Worm (Caenorhabditis elegans) whole organism, young adult: ENCODE measurements around the gene fbxb-107.

Experiments
- B0019.2 ChIP-seq: fragments of 200-800 bp; sonication (Bioruptor generic); conservative IDR thresholded peaks from 2 replicates; pipeline ENCODE4 v1.3.6; 2022; ENCODE audit warnings: missing genetic modification reagents, missing genetic modification characterization, missing compliant biosample characterization
- F23B12.7 ChIP-seq: sonication (generic microtip); optimal IDR thresholded peaks from 2 replicates; lab custom pipeline; 2017; ENCODE audit warnings: missing genetic modification characterization, mild to moderate bottlenecking, missing compliant biosample characterization, antibody characterized with exemption, moderate library complexity; ENCODE audit not compliant: insufficient read depth
- F57C9.4 ChIP-seq: sonication (generic microtip); optimal IDR thresholded peaks from 2 replicates; lab custom pipeline; 2017; ENCODE audit warnings: mild to moderate bottlenecking, missing genetic modification characterization, missing compliant biosample characterization
- K12H6.12 ChIP-seq: fragments of 200-800 bp; sonication (Bioruptor generic); optimal IDR thresholded peaks from 2 replicates; lab custom pipeline; 2018; ENCODE audit warnings: mild to moderate bottlenecking, missing genetic modification characterization, missing compliant biosample characterization
- T26A5.8 ChIP-seq: sonication (generic microtip); optimal IDR thresholded peaks from 2 replicates; lab custom pipeline; 2016; ENCODE audit warnings: missing genetic modification characterization, missing compliant biosample characterization
- Y53G8AR.9 ChIP-seq: fragments of 200-800 bp; sonication (Bioruptor generic); conservative IDR thresholded peaks from 2 replicates; pipeline ENCODE4 v1.3.6; 2022; ENCODE audit warnings: missing genetic modification reagents, missing genetic modification characterization, missing compliant biosample characterization
- Y56A3A.18 ChIP-seq: fragments of 200-800 bp; sonication (Bioruptor generic); IDR thresholded peaks from 2 replicates; pipeline ENCODE4 v1.3.6; 2022; ENCODE audit warnings: missing genetic modification reagents, missing genetic modification characterization, missing compliant biosample characterization
- bed-2 ChIP-seq: fragments of 200-800 bp; sonication (Bioruptor generic); IDR thresholded peaks from 2 replicates; pipeline ENCODE4 v1.3.6; 2022; ENCODE audit warnings: missing genetic modification reagents, missing genetic modification characterization, missing compliant biosample characterization
- ccch-3 ChIP-seq: fragments of 200-800 bp; sonication (Bioruptor generic); optimal IDR thresholded peaks from 2 replicates; lab custom pipeline; 2018; ENCODE audit warnings: mild to moderate bottlenecking, missing genetic modification characterization, missing compliant biosample characterization
- cebp-1 ChIP-seq, 2 experiments: fragments of 200-800 bp in 1 of 2; sonication (Bioruptor generic) in 1 of 2; sonication (generic microtip) in 1 of 2; IDR thresholded peaks in 1 of 2; optimal IDR thresholded peaks in 1 of 2; 2 replicates each; pipeline versions ENCODE4 v1.3.6 to Lab custom; 2017 to 2022; ENCODE audit warnings: missing compliant biosample characterization in 2 of 2, missing genetic modification characterization in 2 of 2, mild to moderate bottlenecking in 1 of 2, missing genetic modification reagents in 1 of 2, moderate library complexity in 1 of 2
- cebp-2 ChIP-seq: fragments of 200-800 bp; sonication (Bioruptor generic); IDR thresholded peaks from 2 replicates; pipeline ENCODE4 v1.3.6; 2022; ENCODE audit warnings: missing genetic modification characterization, missing compliant biosample characterization
- ceh-100 ChIP-seq: fragments of 200-800 bp; sonication (Bioruptor generic); IDR thresholded peaks from 2 replicates; pipeline ENCODE4 v1.3.6; 2022; ENCODE audit warnings: missing genetic modification reagents, missing genetic modification characterization, missing compliant biosample characterization
- ceh-27 ChIP-seq: fragments of 200-800 bp; sonication (Bioruptor generic); optimal IDR thresholded peaks from 2 replicates; lab custom pipeline; 2018; ENCODE audit warnings: mild to moderate bottlenecking, missing genetic modification characterization, moderate library complexity, missing compliant biosample characterization
- ceh-40 ChIP-seq: fragments of 200-800 bp; sonication (Bioruptor generic); IDR thresholded peaks from 2 replicates; pipeline ENCODE4 v1.3.6; 2022; ENCODE audit warnings: missing genetic modification characterization, missing compliant biosample characterization
- ceh-58 ChIP-seq: fragments of 200-800 bp; sonication (Bioruptor generic); IDR thresholded peaks from 2 replicates; pipeline ENCODE4 v1.3.6; 2022; ENCODE audit warnings: missing genetic modification characterization, missing compliant biosample characterization
- dox-1 ChIP-seq: fragments of 200-800 bp; sonication (Bioruptor generic); IDR thresholded peaks from 2 replicates; pipeline ENCODE4 v1.3.6; 2022; ENCODE audit warnings: missing genetic modification reagents, missing genetic modification characterization, missing compliant biosample characterization
- dpl-1 ChIP-seq: fragments of 150-350 bp; optimal IDR thresholded peaks from 2 replicates; lab custom pipeline; 2014; ENCODE audit warnings: missing biosample characterization, missing genetic modification reagents, missing genetic modification characterization
- hlh-12 ChIP-seq: sonication (generic microtip); optimal IDR thresholded peaks from 2 replicates; lab custom pipeline; 2016; ENCODE audit warnings: missing genetic modification characterization, missing compliant biosample characterization
- hmg-1.2 ChIP-seq: fragments of 200-800 bp; sonication (Bioruptor generic); IDR thresholded peaks from 2 replicates; pipeline ENCODE4 v1.3.6; 2022; ENCODE audit warnings: missing genetic modification reagents, missing genetic modification characterization, missing compliant biosample characterization
- hrde-1 ChIP-seq: sonication (generic microtip); optimal IDR thresholded peaks from 2 replicates; lab custom pipeline; 2016; ENCODE audit warnings: missing genetic modification characterization, mild to moderate bottlenecking, missing compliant biosample characterization, moderate library complexity, missing genotype, missing genetic modification reagents, borderline replicate concordance
- hsf-1 ChIP-seq: fragments of 200-800 bp; sonication (Bioruptor generic); IDR thresholded peaks from 2 replicates; pipeline ENCODE4 v1.3.6; 2022; ENCODE audit warnings: missing genetic modification reagents, missing genetic modification characterization, missing compliant biosample characterization
- let-526 ChIP-seq: fragments of 200-800 bp; sonication (Bioruptor generic); IDR thresholded peaks from 2 replicates; pipeline ENCODE4 v1.3.6; 2022; ENCODE audit warnings: missing genetic modification reagents, missing genetic modification characterization, missing compliant biosample characterization
- lir-1 ChIP-seq: fragments of 200-800 bp; sonication (Bioruptor generic); conservative IDR thresholded peaks from 2 replicates; pipeline ENCODE4 v1.3.6; 2022; ENCODE audit warnings: missing genetic modification reagents, missing genetic modification characterization, missing compliant biosample characterization
- lsy-27 ChIP-seq: sonication (generic microtip); optimal IDR thresholded peaks from 2 replicates; lab custom pipeline; 2017; ENCODE audit warnings: missing genetic modification characterization, mild to moderate bottlenecking, missing compliant biosample characterization, antibody characterized with exemption, missing genotype, borderline replicate concordance; ENCODE audit not compliant: insufficient read depth
- madf-10 ChIP-seq: sonication (generic microtip); optimal IDR thresholded peaks from 2 replicates; lab custom pipeline; 2016; ENCODE audit warnings: mild to moderate bottlenecking, missing genetic modification characterization, missing compliant biosample characterization
- mcd-1 ChIP-seq: fragments of 200-800 bp; sonication (Bioruptor generic); IDR thresholded peaks from 2 replicates; pipeline ENCODE4 v1.3.6; 2022; ENCODE audit warnings: missing genetic modification reagents, missing genetic modification characterization, missing compliant biosample characterization
- nfya-2 ChIP-seq: fragments of 200-800 bp; sonication (Bioruptor generic); IDR thresholded peaks from 2 replicates; pipeline ENCODE4 v1.3.6; 2022; ENCODE audit warnings: missing genetic modification reagents, missing genetic modification characterization, missing compliant biosample characterization
- nhr-80 ChIP-seq: sonication (generic microtip); optimal IDR thresholded peaks from 2 replicates; lab custom pipeline; 2016; ENCODE audit warnings: missing genetic modification characterization, missing compliant biosample characterization
- repo-1 ChIP-seq: sonication (generic microtip); optimal IDR thresholded peaks from 2 replicates; lab custom pipeline; 2017; ENCODE audit warnings: mild to moderate bottlenecking, missing genetic modification characterization, missing compliant biosample characterization
- snpc-1.3 ChIP-seq: sonication (generic microtip); optimal IDR thresholded peaks from 2 replicates; lab custom pipeline; 2017; ENCODE audit warnings: missing genetic modification characterization, mild to moderate bottlenecking, missing compliant biosample characterization, antibody characterized with exemption, moderate library complexity, missing genotype, missing genetic modification reagents; ENCODE audit not compliant: insufficient read depth
- somi-1 ChIP-seq: fragments of 200-800 bp; sonication (Bioruptor generic); optimal IDR thresholded peaks from 2 replicates; lab custom pipeline; 2018; ENCODE audit warnings: mild to moderate bottlenecking, missing genetic modification characterization, missing compliant biosample characterization
- tlf-1 ChIP-seq: fragments of 200-800 bp; sonication (Bioruptor generic); optimal IDR thresholded peaks from 2 replicates; lab custom pipeline; 2018; ENCODE audit warnings: mild to moderate bottlenecking, missing genetic modification characterization, missing compliant biosample characterization
- zfh-2 ChIP-seq: fragments of 200-800 bp; sonication (Bioruptor generic); conservative IDR thresholded peaks from 2 replicates; pipeline ENCODE4 v1.3.6; 2022; ENCODE audit warnings: missing genetic modification reagents, missing genetic modification characterization, missing compliant biosample characterization
- zim-3 ChIP-seq: sonication (generic microtip); optimal IDR thresholded peaks from 2 replicates; lab custom pipeline; 2017; ENCODE audit warnings: mild to moderate bottlenecking, missing genetic modification characterization, moderate library complexity, missing compliant biosample characterization
- ztf-18 ChIP-seq: sonication (generic microtip); optimal IDR thresholded peaks from 2 replicates; lab custom pipeline; 2016; ENCODE audit warnings: missing genotype, mild to moderate bottlenecking, missing genetic modification characterization, missing compliant biosample characterization

fbxb-107 gene

ce11 chrII:2801764-2802163 lies 43.2 kb downstream of the fbxb-107 start:
- TF ChIP-seq cebp-2 (GFP tag; lab: Robert Waterston, UW) (no peak), hlh-12 (no peak), ceh-27 (GFP tag; lab: Kevin White, UChicago) (no peak), zfh-2 (GFP tag; lab: Robert Waterston, UW) (peak; percentile 58; the same call in 1 of the 2 replicates), ztf-18 (tag; lab: Kevin White, UChicago) (no peak), hmg-1.2 (peak; percentile 55)
- TF ChIP-seq, all 124 proteins: peak for 2

ce11 chrII:2802804-2803586 lies 44.4 kb downstream of the fbxb-107 start:
- peak; percentile 75 for TF ChIP-seq nhr-80 (tag; lab: Kevin White, UChicago)
- TF ChIP-seq hmg-1.2 = peak; percentile 91
- no peak for TF ChIP-seq lir-1 (GFP tag; lab: Robert Waterston, UW)
- no peak for TF ChIP-seq cebp-1 (GFP tag; IDR thresholded peaks at IDR 0.05; lab: Robert Waterston, UW)
- peak; percentile 44 for TF ChIP-seq cebp-1 (tag; optimal IDR thresholded peaks at IDR 0.05; lab: Kevin White, UChicago)
- TF ChIP-seq dox-1 = no peak

ce11 chrII:2804245-2804644 lies 45.7 kb downstream of the fbxb-107 start:
- TF ChIP-seq F23B12.7 = peak; percentile 36
- no peak for TF ChIP-seq lsy-27 (tag; lab: Kevin White, UChicago)
- peak; percentile 33; the same call in 1 of the 2 replicates for TF ChIP-seq hmg-1.2
- TF ChIP-seq cebp-1 (GFP tag; IDR thresholded peaks at IDR 0.05; lab: Robert Waterston, UW) = no peak
- peak; percentile 2 for TF ChIP-seq cebp-1 (tag; optimal IDR thresholded peaks at IDR 0.05; lab: Kevin White, UChicago)
- TF ChIP-seq tlf-1 (GFP tag; lab: Kevin White, UChicago) = no peak
- TF ChIP-seq madf-10 (tag; lab: Kevin White, UChicago) = no peak
- TF ChIP-seq dpl-1 (GFP tag; lab: Kevin White, UChicago) = no peak
- no peak for TF ChIP-seq nfya-2 (GFP tag; lab: Robert Waterston, UW)
- no peak for TF ChIP-seq ccch-3 (GFP tag; lab: Kevin White, UChicago)
- TF ChIP-seq T26A5.8 (tag; lab: Kevin White, UChicago) = no peak
- no peak for TF ChIP-seq zim-3 (tag; lab: Kevin White, UChicago)
- TF ChIP-seq somi-1 (GFP tag; lab: Kevin White, UChicago) = peak; percentile 45
- no peak for TF ChIP-seq F57C9.4 (tag; lab: Kevin White, UChicago)
- TF ChIP-seq hrde-1 (tag; lab: Kevin White, UChicago) = no peak
- TF ChIP-seq B0019.2 (GFP tag; lab: Robert Waterston, UW) = no peak
- no peak for TF ChIP-seq bed-2 (GFP tag; lab: Robert Waterston, UW)
- no peak for TF ChIP-seq snpc-1.3 (tag; lab: Kevin White, UChicago)
- TF ChIP-seq K12H6.12 (tag; lab: Kevin White, UChicago) = no peak
- TF ChIP-seq repo-1 = no peak

ce11 chrII:2804949-2805348 lies 46.4 kb downstream of the fbxb-107 start:
- TF ChIP-seq ceh-40 (GFP tag; lab: Robert Waterston, UW) (no peak), ceh-100 (GFP tag; lab: Robert Waterston, UW) (peak; percentile 10; the same call in 1 of the 2 replicates), ceh-58 (GFP tag; lab: Robert Waterston, UW) (no peak), dpl-1 (GFP tag; lab: Kevin White, UChicago) (no peak), cebp-1 (GFP tag; IDR thresholded peaks at IDR 0.05; lab: Robert Waterston, UW) (no peak), cebp-1 (tag; optimal IDR thresholded peaks at IDR 0.05; lab: Kevin White, UChicago) (peak; percentile 46), Y53G8AR.9 (0 out of 2 replicates have a peak, but pooled peaks have one; percentile 29), hsf-1 (GFP tag; lab: Robert Waterston, UW) (no peak), Y56A3A.18 (GFP tag; lab: Robert Waterston, UW) (no peak), nhr-80 (tag; lab: Kevin White, UChicago) (peak; percentile 65), let-526 (0 out of 2 replicates have a peak, but pooled peaks have one; percentile 30), mcd-1 (0 out of 2 replicates have a peak, but pooled peaks have one; percentile 25), hmg-1.2 (peak; percentile 81)
